Worm (Caenorhabditis elegans): ENCODE measurements around the gene Y17G7B.8.

- TF ChIP-seq unc-62 (GFP tag; optimal IDR thresholded peaks at IDR 0.05) (no peak), ztf-11 (tag; optimal IDR thresholded peaks at IDR 0.05) (no peak), lsy-2 (tag; optimal IDR thresholded peaks at IDR 0.05) (no peak), pha-4 (tag; optimal IDR thresholded peaks at IDR 0.05) (no peak)
Observed at ce11 chrII:12054150-12054549, 26.6 kb upstream of the Y17G7B.8 start.
